Fruit fly (Drosophila melanogaster) whole organism, embryonic: Measurements from ENCODE around the gene Hat1.
A peak's percentile ranks its signal among the peaks of the same experiment; 100 is the strongest.

Source experiments
- Bgb ChIP-seq: fragments of 200-800 bp; sonication (Bioruptor generic); IDR thresholded peaks from 2 replicates; pipeline ENCODE4 v1.3.6; 2022; ENCODE audit warnings: missing biosample characterization, missing genetic modification characterization; ENCODE audit not compliant: partially characterized antibody
- BtbVII ChIP-seq: fragments of 200-800 bp; sonication (Bioruptor generic); optimal IDR thresholded peaks from 3 replicates; lab custom pipeline; 2017; ENCODE audit warnings: missing biosample characterization, mild to moderate bottlenecking, missing genetic modification characterization
- Bteb2 ChIP-seq: fragments of 200-800 bp; sonication (Bioruptor generic); optimal IDR thresholded peaks from 2 replicates; lab custom pipeline; 2016; ENCODE audit warnings: missing biosample characterization, missing genetic modification characterization
- CG10462 ChIP-seq: fragments of 200-800 bp; sonication (Bioruptor generic); optimal IDR thresholded peaks from 2 replicates; lab custom pipeline; 2016; ENCODE audit warnings: missing biosample characterization, missing genetic modification characterization
- CG10543 ChIP-seq: fragments of 200-800 bp; sonication (Bioruptor generic); optimal IDR thresholded peaks from 3 replicates; lab custom pipeline; 2017; ENCODE audit warnings: missing biosample characterization, mild to moderate bottlenecking, missing genetic modification characterization, moderate library complexity
- CG11723 ChIP-seq: fragments of 200-800 bp; sonication (Bioruptor generic); optimal IDR thresholded peaks from 2 replicates; lab custom pipeline; 2017; ENCODE audit warnings: missing biosample characterization, mild to moderate bottlenecking, missing genetic modification characterization
- CG12659 ChIP-seq: fragments of 200-800 bp; sonication (Bioruptor generic); optimal IDR thresholded peaks from 3 replicates; lab custom pipeline; 2017; ENCODE audit warnings: mild to moderate bottlenecking, missing biosample characterization, missing genetic modification reagents, missing genetic modification characterization
- CG13287 ChIP-seq: fragments of 200-800 bp; sonication (Bioruptor generic); IDR thresholded peaks from 2 replicates; pipeline ENCODE4 v1.3.6; 2022; ENCODE audit warnings: missing biosample characterization, missing genetic modification characterization; ENCODE audit not compliant: partially characterized antibody
- CG1603 ChIP-seq: fragments of 200-800 bp; sonication (Bioruptor generic); optimal IDR thresholded peaks from 2 replicates; lab custom pipeline; 2019; ENCODE audit warnings: missing biosample characterization, mild to moderate bottlenecking, missing genetic modification characterization, moderate library complexity
- CG1647 ChIP-seq: fragments of 200-800 bp; sonication (Bioruptor generic); optimal IDR thresholded peaks from 3 replicates; lab custom pipeline; 2016; ENCODE audit warnings: missing biosample characterization, missing genetic modification characterization
- CG18764 ChIP-seq: fragments of 200-800 bp; sonication (Bioruptor generic); optimal IDR thresholded peaks from 3 replicates; lab custom pipeline; 2016; ENCODE audit warnings: missing biosample characterization, missing genetic modification characterization
- CG2712 ChIP-seq: fragments of 200-800 bp; optimal IDR thresholded peaks from 3 replicates; lab custom pipeline; 2019; ENCODE audit warnings: missing biosample characterization, mild to moderate bottlenecking, missing genetic modification characterization, moderate library complexity
- CG30403 ChIP-seq: fragments of 200-800 bp; sonication (Bioruptor generic); optimal IDR thresholded peaks from 3 replicates; lab custom pipeline; 2016; ENCODE audit warnings: missing biosample characterization, missing genetic modification characterization
- CG31224 ChIP-seq: fragments of 200-800 bp; sonication (Bioruptor generic); IDR thresholded peaks from 2 replicates; pipeline ENCODE4 v1.3.6; 2022; ENCODE audit warnings: missing biosample characterization, missing genetic modification characterization
- CG31441 ChIP-seq: fragments of 200-800 bp; sonication (Bioruptor generic); IDR thresholded peaks from 2 replicates; pipeline ENCODE4 v1.3.6; 2022; ENCODE audit warnings: missing biosample characterization, missing genetic modification characterization
- CG32772 ChIP-seq: fragments of 200-800 bp; sonication (Bioruptor generic); IDR thresholded peaks from 2 replicates; pipeline ENCODE4 v1.3.6; 2022; ENCODE audit warnings: missing biosample characterization, missing genetic modification characterization
- CG33213 ChIP-seq: fragments of 200-800 bp; sonication (Bioruptor generic); optimal IDR thresholded peaks from 3 replicates; lab custom pipeline; 2016; ENCODE audit warnings: missing biosample characterization, missing genetic modification characterization
- CG7745 ChIP-seq: fragments of 200-800 bp; sonication (Bioruptor generic); optimal IDR thresholded peaks from 2 replicates; lab custom pipeline; 2018; ENCODE audit warnings: missing biosample characterization, mild to moderate bottlenecking, missing genetic modification characterization, moderate library complexity
- CG7839 ChIP-seq: fragments of 200-800 bp; sonication (Bioruptor generic); optimal IDR thresholded peaks from 3 replicates; lab custom pipeline; 2018; ENCODE audit warnings: missing biosample characterization, mild to moderate bottlenecking, missing genetic modification characterization, moderate library complexity
- CG8924 ChIP-seq: fragments of 200-800 bp; optimal IDR thresholded peaks from 3 replicates; lab custom pipeline; 2019; ENCODE audit warnings: missing biosample characterization, mild to moderate bottlenecking, missing genetic modification characterization, moderate library complexity
- CG9797 ChIP-seq: fragments of 200-800 bp; sonication (Bioruptor generic); optimal IDR thresholded peaks from 3 replicates; lab custom pipeline; 2018; ENCODE audit warnings: missing biosample characterization, mild to moderate bottlenecking, missing genetic modification characterization
- CG9932 ChIP-seq: fragments of 200-800 bp; sonication (Bioruptor generic); IDR thresholded peaks from 2 replicates; pipeline ENCODE4 v1.3.6; 2022; ENCODE audit warnings: missing biosample characterization, missing genetic modification characterization
- CkIIα-i1 ChIP-seq: fragments of 200-800 bp; sonication (Bioruptor generic); IDR thresholded peaks from 2 replicates; pipeline ENCODE4 v1.3.6; 2022; ENCODE audit warnings: missing biosample characterization, missing genetic modification characterization
- D19B ChIP-seq: fragments of 200-800 bp; sonication (Bioruptor generic); optimal IDR thresholded peaks from 2 replicates; lab custom pipeline; 2017; ENCODE audit warnings: missing biosample characterization, mild to moderate bottlenecking, missing genetic modification characterization
- Dp ChIP-seq: fragments of 200-800 bp; sonication (Bioruptor generic); optimal IDR thresholded peaks from 2 replicates; lab custom pipeline; 2018; ENCODE audit warnings: missing biosample characterization, mild to moderate bottlenecking, missing genetic modification characterization, moderate library complexity
- Dref ChIP-seq: fragments of 200-800 bp; sonication (Bioruptor generic); IDR thresholded peaks from 2 replicates; pipeline ENCODE4 v1.3.6; 2022; ENCODE audit warnings: missing biosample characterization, missing genetic modification characterization
- E2f2 ChIP-seq: fragments of 200-800 bp; sonication (Bioruptor generic); IDR thresholded peaks from 2 replicates; pipeline ENCODE4 v1.3.6; 2022; ENCODE audit warnings: missing biosample characterization, missing genetic modification characterization
- Hey ChIP-seq: fragments of 200-800 bp; sonication (Bioruptor generic); optimal IDR thresholded peaks from 3 replicates; lab custom pipeline; 2018; ENCODE audit warnings: missing biosample characterization, mild to moderate bottlenecking, missing genetic modification characterization
- MESR4 ChIP-seq: fragments of 200-800 bp; sonication (Bioruptor generic); optimal IDR thresholded peaks from 2 replicates; lab custom pipeline; 2018; ENCODE audit warnings: missing biosample characterization, mild to moderate bottlenecking, missing genetic modification characterization, moderate library complexity
- Mes4 ChIP-seq: fragments of 200-800 bp; sonication (Bioruptor generic); optimal IDR thresholded peaks from 2 replicates; lab custom pipeline; 2016; ENCODE audit warnings: missing biosample characterization, missing genetic modification characterization
- Pdp1 ChIP-seq, 2 experiments: fragments of 200-800 bp; sonication (Bioruptor generic); optimal IDR thresholded peaks; 3 replicates each; lab custom pipeline; 2016; ENCODE audit warnings: missing biosample characterization in 2 of 2, missing genetic modification characterization in 2 of 2, mild to moderate bottlenecking in 1 of 2, moderate library complexity in 1 of 2
- Ptx1 ChIP-seq: fragments of 200-800 bp; sonication (Bioruptor generic); IDR thresholded peaks from 2 replicates; pipeline ENCODE4 v1.3.6; 2022; ENCODE audit warnings: missing biosample characterization, missing genetic modification characterization
- Xbp1 ChIP-seq: fragments of 200-800 bp; sonication (Bioruptor generic); optimal IDR thresholded peaks from 3 replicates; lab custom pipeline; 2016; ENCODE audit warnings: missing biosample characterization, mild to moderate bottlenecking, missing genetic modification characterization
- YL-1 ChIP-seq: fragments of 200-800 bp; sonication (Bioruptor generic); optimal IDR thresholded peaks from 3 replicates; lab custom pipeline; 2017; ENCODE audit warnings: missing biosample characterization, mild to moderate bottlenecking, missing genetic modification characterization
- bcd ChIP-seq: fragments of 200-800 bp; sonication (Bioruptor generic); optimal IDR thresholded peaks from 2 replicates; lab custom pipeline; 2017; ENCODE audit warnings: missing biosample characterization, mild to moderate bottlenecking, missing genetic modification characterization
- dimm ChIP-seq: fragments of 200-800 bp; sonication (Bioruptor generic); IDR thresholded peaks from 2 replicates; pipeline ENCODE4 v1.3.6; 2022; ENCODE audit warnings: missing biosample characterization, missing genetic modification characterization
- ewg ChIP-seq: fragments of 200-800 bp; sonication (Bioruptor generic); optimal IDR thresholded peaks from 3 replicates; lab custom pipeline; 2017; ENCODE audit warnings: mild to moderate bottlenecking, missing biosample characterization, missing genetic modification reagents, missing genetic modification characterization
- fd102C ChIP-seq: fragments of 200-800 bp; sonication (Bioruptor generic); optimal IDR thresholded peaks from 2 replicates; lab custom pipeline; 2018; ENCODE audit warnings: missing biosample characterization, mild to moderate bottlenecking, missing genetic modification characterization, moderate library complexity
- gsb-n ChIP-seq: fragments of 200-800 bp; sonication (Bioruptor generic); optimal IDR thresholded peaks from 3 replicates; lab custom pipeline; 2018; ENCODE audit warnings: missing biosample characterization, mild to moderate bottlenecking, missing genetic modification characterization
- kah ChIP-seq: fragments of 200-800 bp; sonication (Bioruptor generic); optimal IDR thresholded peaks from 2 replicates; lab custom pipeline; 2018; ENCODE audit warnings: missing biosample characterization, mild to moderate bottlenecking, missing genetic modification characterization
- ken ChIP-seq: fragments of 200-800 bp; sonication (Bioruptor generic); IDR thresholded peaks from 3 replicates; pipeline ENCODE4 v1.3.6; 2022; ENCODE audit warnings: missing biosample characterization, missing genetic modification characterization
- mld ChIP-seq: fragments of 200-800 bp; sonication (Bioruptor generic); IDR thresholded peaks from 3 replicates; pipeline ENCODE4 v1.3.6; 2022; ENCODE audit warnings: missing biosample characterization, missing genetic modification characterization; ENCODE audit not compliant: partially characterized antibody
- nmo ChIP-seq: fragments of 200-800 bp; sonication (Bioruptor generic); optimal IDR thresholded peaks from 2 replicates; lab custom pipeline; 2018; ENCODE audit warnings: missing biosample characterization, mild to moderate bottlenecking, missing genetic modification characterization, moderate library complexity
- phol ChIP-seq: fragments of 200-800 bp; sonication (Bioruptor generic); optimal IDR thresholded peaks from 3 replicates; lab custom pipeline; 2018; ENCODE audit warnings: missing biosample characterization, mild to moderate bottlenecking, missing genetic modification characterization, moderate library complexity
- pita ChIP-seq: fragments of 200-800 bp; sonication (Bioruptor generic); optimal IDR thresholded peaks from 2 replicates; lab custom pipeline; 2017; ENCODE audit warnings: missing biosample characterization, mild to moderate bottlenecking, missing genetic modification characterization
- pum ChIP-seq: fragments of 200-800 bp; sonication (Bioruptor generic); optimal IDR thresholded peaks from 2 replicates; lab custom pipeline; 2016; ENCODE audit warnings: missing biosample characterization, missing genetic modification characterization
- pzg ChIP-seq: fragments of 200-800 bp; sonication (Bioruptor generic); optimal IDR thresholded peaks from 3 replicates; lab custom pipeline; 2018; ENCODE audit warnings: missing biosample characterization, mild to moderate bottlenecking, missing genetic modification characterization, moderate library complexity
- so ChIP-seq: fragments of 200-800 bp; sonication (Bioruptor generic); IDR thresholded peaks from 3 replicates; pipeline ENCODE4 v1.3.6; 2022; ENCODE audit warnings: missing biosample characterization, missing genetic modification characterization
- stwl ChIP-seq: fragments of 200-800 bp; sonication (Bioruptor generic); optimal IDR thresholded peaks from 3 replicates; lab custom pipeline; 2018; ENCODE audit warnings: missing biosample characterization, mild to moderate bottlenecking, missing genetic modification characterization, moderate library complexity
- trem ChIP-seq: fragments of 200-800 bp; optimal IDR thresholded peaks from 3 replicates; lab custom pipeline; 2019; ENCODE audit warnings: missing biosample characterization, mild to moderate bottlenecking, missing genetic modification characterization, moderate library complexity
- wdn ChIP-seq: fragments of 200-800 bp; sonication (Bioruptor generic); IDR thresholded peaks from 2 replicates; pipeline ENCODE4 v1.3.6; 2022; ENCODE audit warnings: missing biosample characterization, missing genetic modification characterization

The Hat1 gene

DNA sequence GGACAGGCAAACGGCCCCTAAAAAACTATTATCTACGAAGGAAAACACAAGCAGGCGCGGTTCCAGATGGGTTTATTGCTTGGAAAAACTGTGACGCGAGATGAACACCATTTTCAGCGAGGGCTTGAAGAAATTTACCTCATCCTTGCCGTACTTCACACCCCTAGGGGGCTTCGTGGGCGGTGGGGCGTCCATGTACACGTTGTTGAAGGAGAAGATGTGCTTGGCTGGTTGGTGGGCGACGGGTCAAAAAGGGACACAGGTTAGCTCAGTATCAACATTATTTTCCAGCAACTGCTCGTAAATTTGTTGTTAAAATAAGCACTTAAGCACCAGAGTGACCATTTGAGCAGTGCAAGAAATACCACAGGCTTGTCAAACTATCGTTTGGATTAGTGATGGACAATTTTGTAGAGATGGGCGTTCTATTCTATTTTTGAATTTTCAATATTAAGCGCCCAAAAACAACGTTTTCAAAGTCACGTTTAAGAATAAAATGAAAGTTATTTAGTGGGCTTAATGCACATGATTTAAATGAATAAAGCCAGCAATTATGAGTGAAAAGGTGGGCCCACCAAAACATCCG lies 30.5 kb downstream of the Hat1 start, which contains the start of gene Sec8 (continued):
- TF ChIP-seq Bteb2 (peak; percentile 40), CG30403 (GFP tag; lab: Kevin White, UChicago) (peak; percentile 59), ken (no peak), wdn (no peak), CG10543 (GFP tag; lab: Kevin White, UChicago) (no peak), D19B (no peak), dimm (GFP tag; lab: Robert Waterston, UW) (no peak), CG33213 (GFP tag; lab: Kevin White, UChicago) (peak; percentile 85), fd102C (GFP tag; lab: Kevin White, UChicago) (no peak), CkIIα-i1 (no peak), so (GFP tag; lab: Robert Waterston, UW) (no peak), Xbp1 (GFP tag; lab: Kevin White, UChicago) (peak; percentile 56), CG1647 (GFP tag; lab: Kevin White, UChicago) (peak; percentile 31), CG31224 (GFP tag; lab: Robert Waterston, UW) (no peak), CG18764 (GFP tag; lab: Kevin White, UChicago) (peak; percentile 17), CG8924 (tag; lab: Kevin White, UChicago) (peak; percentile 53), Dref (GFP tag; lab: Robert Waterston, UW) (peak; percentile 51), bcd (GFP tag; lab: Kevin White, UChicago) (no peak), CG10462 (GFP tag; lab: Kevin White, UChicago) (no peak), Hey (tag; lab: Kevin White, UChicago) (no peak), CG9932 (GFP tag; lab: Robert Waterston, UW) (peak; percentile 74), CG32772 (no peak), CG11723 (GFP tag; lab: Kevin White, UChicago) (no peak), Mes4 (GFP tag; lab: Kevin White, UChicago) (no peak), CG7745 (no peak), Ptx1 (no peak), CG13287 (GFP tag; lab: Robert Waterston, UW) (peak; percentile 91), CG7839 (tag; lab: Kevin White, UChicago) (no peak), pum (GFP tag; lab: Kevin White, UChicago) (peak; percentile 9), BtbVII (GFP tag; lab: Kevin White, UChicago) (no peak), mld (GFP tag; lab: Robert Waterston, UW) (peak; percentile 77)

DNA sequence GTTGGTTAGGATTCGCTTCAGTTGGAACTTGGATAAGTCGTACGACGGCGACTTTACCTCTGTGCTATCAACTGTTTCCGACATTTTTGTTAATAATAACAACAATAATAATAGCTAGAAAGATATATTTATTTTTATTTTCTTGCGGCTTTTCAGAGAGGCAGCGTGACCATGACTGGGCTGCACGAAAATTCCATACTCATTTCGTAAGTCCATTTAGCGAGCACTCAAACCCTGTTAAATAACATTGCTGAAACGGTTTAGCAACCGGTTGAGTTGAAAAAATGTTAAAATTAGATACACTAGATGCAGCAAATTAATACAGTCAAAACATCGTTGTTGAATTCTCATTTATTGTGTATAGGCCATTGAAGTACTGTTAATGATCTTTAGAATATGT lies 34.6 kb downstream of the Hat1 start, which contains the start of gene Dcps:
Gene Dcps (minus strand): TSS at position 181 of the 400 bp plus-strand sequence.
- TF ChIP-seq stwl (peak; percentile 58), YL-1 (GFP tag; lab: Kevin White, UChicago) (peak; percentile 56), phol (tag; lab: Kevin White, UChicago) (peak; percentile 16), CG12659 (GFP tag; lab: Kevin White, UChicago) (peak; percentile 4), kah (GFP tag; lab: Kevin White, UChicago) (no peak), pita (GFP tag; lab: Kevin White, UChicago) (peak; percentile 58), CG2712 (tag; lab: Kevin White, UChicago) (peak; percentile 6), gsb-n (tag; lab: Kevin White, UChicago) (peak; percentile 61), nmo (GFP tag; lab: Kevin White, UChicago) (peak; percentile 7), pzg (GFP tag; lab: Kevin White, UChicago) (peak; percentile 75), E2f2 (peak; percentile 42), ewg (no peak), CG31441 (GFP tag; lab: Robert Waterston, UW) (no peak), CG9797 (GFP tag; lab: Kevin White, UChicago) (peak; percentile 64), Dp (GFP tag; lab: Kevin White, UChicago) (peak; percentile 57), Pdp1 (GFP tag; optimal IDR thresholded peaks at IDR 0.05; lab: Kevin White, UChicago) (peak in 1 of 2 experiments; percentile 83), CG1647 (GFP tag; lab: Kevin White, UChicago) (no peak), Bgb (0 out of 2 replicates have a peak, but pooled peaks have one; percentile 21), MESR4 (GFP tag; lab: Kevin White, UChicago) (peak; percentile 26), CG1603 (tag; lab: Kevin White, UChicago) (peak; percentile 34), trem (tag; lab: Kevin White, UChicago) (peak; percentile 27)
